Fruit fly (Drosophila melanogaster) whole organism, embryonic: ENCODE results near the gene CG12115.
A peak's percentile ranks its signal among the peaks of the same experiment; 100 is the strongest.

Source experiments
- CG11695 ChIP-seq: fragments of 200-800 bp; sonication (Bioruptor generic); IDR thresholded peaks from 3 replicates; pipeline ENCODE4 v1.3.6; 2022; ENCODE audit warnings: missing biosample characterization, missing genetic modification characterization
- CG12071 ChIP-seq: fragments of 200-800 bp; sonication (Bioruptor generic); optimal IDR thresholded peaks from 3 replicates; lab custom pipeline; 2018; ENCODE audit warnings: missing biosample characterization, mild to moderate bottlenecking, missing genetic modification characterization
- CG12659 ChIP-seq: fragments of 200-800 bp; sonication (Bioruptor generic); optimal IDR thresholded peaks from 3 replicates; lab custom pipeline; 2017; ENCODE audit warnings: mild to moderate bottlenecking, missing biosample characterization, missing genetic modification reagents, missing genetic modification characterization
- CG12769 ChIP-seq: fragments of 200-800 bp; sonication (Bioruptor generic); optimal IDR thresholded peaks from 2 replicates; lab custom pipeline; 2019; ENCODE audit warnings: missing biosample characterization, mild to moderate bottlenecking, missing genetic modification characterization, moderate library complexity
- CG12942 ChIP-seq: fragments of 200-800 bp; sonication (Bioruptor generic); optimal IDR thresholded peaks from 3 replicates; lab custom pipeline; 2016; ENCODE audit warnings: missing biosample characterization, missing genetic modification characterization
- CG14965 ChIP-seq: fragments of 200-800 bp; sonication (Bioruptor generic); optimal IDR thresholded peaks from 2 replicates; lab custom pipeline; 2016; ENCODE audit warnings: missing biosample characterization, missing genetic modification characterization, borderline replicate concordance
- CG15269 ChIP-seq: fragments of 200-800 bp; sonication (Bioruptor generic); optimal IDR thresholded peaks from 2 replicates; lab custom pipeline; 2018; ENCODE audit warnings: missing biosample characterization, mild to moderate bottlenecking, missing genetic modification characterization, moderate library complexity
- CG15696 ChIP-seq: fragments of 200-800 bp; sonication (Bioruptor generic); optimal IDR thresholded peaks from 2 replicates; lab custom pipeline; 2019; ENCODE audit warnings: missing biosample characterization, mild to moderate bottlenecking, missing genetic modification characterization, moderate library complexity
- CG16863 ChIP-seq: fragments of 200-800 bp; sonication (Bioruptor generic); optimal IDR thresholded peaks from 3 replicates; lab custom pipeline; 2016; ENCODE audit warnings: missing biosample characterization, missing genetic modification characterization
- CG17186 ChIP-seq: fragments of 200-800 bp; sonication (Bioruptor generic); optimal IDR thresholded peaks from 3 replicates; lab custom pipeline; 2017; ENCODE audit warnings: missing biosample characterization, missing genetic modification reagents, missing genetic modification characterization
- CG1792 ChIP-seq: fragments of 200-800 bp; sonication (Bioruptor generic); optimal IDR thresholded peaks from 2 replicates; lab custom pipeline; 2016; ENCODE audit warnings: missing biosample characterization, missing genetic modification characterization
- CG2116 ChIP-seq: fragments of 200-800 bp; sonication (Bioruptor generic); optimal IDR thresholded peaks from 3 replicates; lab custom pipeline; 2018; ENCODE audit warnings: missing biosample characterization, mild to moderate bottlenecking, missing genetic modification characterization
- CG31224 ChIP-seq: fragments of 200-800 bp; sonication (Bioruptor generic); IDR thresholded peaks from 2 replicates; pipeline ENCODE4 v1.3.6; 2022; ENCODE audit warnings: missing biosample characterization, missing genetic modification characterization
- CG34376 ChIP-seq: fragments of 200-800 bp; sonication (Bioruptor generic); optimal IDR thresholded peaks from 2 replicates; lab custom pipeline; 2018; ENCODE audit warnings: missing biosample characterization, mild to moderate bottlenecking, missing genetic modification characterization
- CG3995 ChIP-seq: fragments of 200-800 bp; sonication (Bioruptor generic); optimal IDR thresholded peaks from 3 replicates; lab custom pipeline; 2016; ENCODE audit warnings: missing biosample characterization, missing genetic modification characterization
- CG6254 ChIP-seq: fragments of 200-800 bp; sonication (Bioruptor generic); optimal IDR thresholded peaks from 3 replicates; lab custom pipeline; 2017; ENCODE audit warnings: mild to moderate bottlenecking, missing biosample characterization, missing genetic modification reagents, missing genetic modification characterization
- CG7556 ChIP-seq: fragments of 200-800 bp; sonication (Bioruptor generic); optimal IDR thresholded peaks from 2 replicates; lab custom pipeline; 2017; ENCODE audit warnings: missing biosample characterization, mild to moderate bottlenecking, missing genetic modification characterization
- CG7786 ChIP-seq: fragments of 200-800 bp; sonication (Bioruptor generic); optimal IDR thresholded peaks from 2 replicates; lab custom pipeline; 2016; ENCODE audit warnings: missing biosample characterization, missing genetic modification characterization
- CG8290 ChIP-seq, 3 experiments: fragments of 200-800 bp; sonication (Bioruptor generic); optimal IDR thresholded peaks; 2 replicates each; lab custom pipeline; 2016 to 2019; ENCODE audit warnings: missing biosample characterization in 3 of 3, missing genetic modification characterization in 3 of 3, mild to moderate bottlenecking in 2 of 3, moderate library complexity in 1 of 3
- CG8765 ChIP-seq: fragments of 200-800 bp; sonication (Bioruptor generic); IDR thresholded peaks from 2 replicates; pipeline ENCODE4 v1.3.6; 2022; ENCODE audit warnings: missing biosample characterization, missing genetic modification characterization
- CG9797 ChIP-seq: fragments of 200-800 bp; sonication (Bioruptor generic); optimal IDR thresholded peaks from 3 replicates; lab custom pipeline; 2018; ENCODE audit warnings: missing biosample characterization, mild to moderate bottlenecking, missing genetic modification characterization
- CG9932 ChIP-seq: fragments of 200-800 bp; sonication (Bioruptor generic); IDR thresholded peaks from 2 replicates; pipeline ENCODE4 v1.3.6; 2022; ENCODE audit warnings: missing biosample characterization, missing genetic modification characterization
- Chrac-16 ChIP-seq: fragments of 200-800 bp; sonication (Bioruptor generic); optimal IDR thresholded peaks from 3 replicates; lab custom pipeline; 2016; ENCODE audit warnings: missing biosample characterization, missing genetic modification characterization
- CoRest ChIP-seq: fragments of 200-800 bp; sonication (Bioruptor generic); optimal IDR thresholded peaks from 3 replicates; lab custom pipeline; 2018; ENCODE audit warnings: missing biosample characterization, mild to moderate bottlenecking, missing genetic modification characterization, moderate library complexity
- Elba2 ChIP-seq: fragments of 200-800 bp; sonication (Bioruptor generic); optimal IDR thresholded peaks from 3 replicates; lab custom pipeline; 2016; ENCODE audit warnings: missing biosample characterization, missing genetic modification characterization
- Fer1 ChIP-seq: fragments of 200-800 bp; sonication (Bioruptor generic); optimal IDR thresholded peaks from 2 replicates; lab custom pipeline; 2017; ENCODE audit warnings: missing biosample characterization, mild to moderate bottlenecking, missing genetic modification characterization
- Fer3 ChIP-seq: fragments of 200-800 bp; sonication (Bioruptor generic); optimal IDR thresholded peaks from 2 replicates; lab custom pipeline; 2018; ENCODE audit warnings: missing biosample characterization, mild to moderate bottlenecking, missing genetic modification characterization, moderate library complexity
- HLHmδ ChIP-seq: fragments of 200-800 bp; sonication (Bioruptor generic); optimal IDR thresholded peaks from 2 replicates; lab custom pipeline; 2018; ENCODE audit warnings: missing biosample characterization, mild to moderate bottlenecking, missing genetic modification characterization, moderate library complexity
- Meics ChIP-seq: fragments of 200-800 bp; sonication (Bioruptor generic); optimal IDR thresholded peaks from 2 replicates; lab custom pipeline; 2017; ENCODE audit warnings: missing biosample characterization, mild to moderate bottlenecking, missing genetic modification characterization
- NK7.1 ChIP-seq: fragments of 200-800 bp; sonication (Bioruptor generic); optimal IDR thresholded peaks from 3 replicates; lab custom pipeline; 2016; ENCODE audit warnings: missing biosample characterization, missing genetic modification characterization
- Poxn ChIP-seq: fragments of 200-800 bp; sonication (Bioruptor generic); IDR thresholded peaks from 2 replicates; pipeline ENCODE4 v1.3.6; 2022; ENCODE audit warnings: missing biosample characterization, missing genetic modification characterization
- Sox100B ChIP-seq: fragments of 200-800 bp; sonication (Bioruptor generic); optimal IDR thresholded peaks from 3 replicates; lab custom pipeline; 2018; ENCODE audit warnings: missing biosample characterization, mild to moderate bottlenecking, missing genetic modification characterization
- Spps ChIP-seq: fragments of 200-800 bp; sonication (Bioruptor generic); optimal IDR thresholded peaks from 2 replicates; lab custom pipeline; 2018; ENCODE audit warnings: missing biosample characterization, mild to moderate bottlenecking, missing genetic modification characterization
- bab2 ChIP-seq: fragments of 200-800 bp; sonication (Bioruptor generic); optimal IDR thresholded peaks from 2 replicates; lab custom pipeline; 2016; ENCODE audit warnings: missing biosample characterization, missing genetic modification characterization
- bigmax ChIP-seq: fragments of 200-800 bp; sonication (Bioruptor generic); optimal IDR thresholded peaks from 2 replicates; lab custom pipeline; 2018; ENCODE audit warnings: missing biosample characterization, mild to moderate bottlenecking, missing genetic modification characterization
- bsh ChIP-seq, 2 experiments: fragments of 200-800 bp; sonication (Bioruptor generic); optimal IDR thresholded peaks; 2 replicates each; lab custom pipeline; 2017 to 2018; ENCODE audit warnings: mild to moderate bottlenecking in 2 of 2, missing biosample characterization in 2 of 2, missing genetic modification characterization in 2 of 2, moderate library complexity in 1 of 2
- dimm ChIP-seq: fragments of 200-800 bp; sonication (Bioruptor generic); IDR thresholded peaks from 2 replicates; pipeline ENCODE4 v1.3.6; 2022; ENCODE audit warnings: missing biosample characterization, missing genetic modification characterization
- disco-r ChIP-seq: fragments of 200-800 bp; sonication (Bioruptor generic); optimal IDR thresholded peaks from 2 replicates; lab custom pipeline; 2016; ENCODE audit warnings: missing biosample characterization, missing genetic modification characterization
- fd3F ChIP-seq: fragments of 200-800 bp; sonication (Bioruptor generic); optimal IDR thresholded peaks from 2 replicates; lab custom pipeline; 2018; ENCODE audit warnings: missing biosample characterization, mild to moderate bottlenecking, missing genetic modification characterization, moderate library complexity
- inv ChIP-seq: fragments of 200-800 bp; sonication (Bioruptor generic); IDR thresholded peaks from 2 replicates; pipeline ENCODE4 v1.3.6; 2022; ENCODE audit warnings: missing biosample characterization, missing genetic modification characterization; ENCODE audit not compliant: partially characterized antibody
- jigr1 ChIP-seq: fragments of 200-800 bp; sonication (Bioruptor generic); IDR thresholded peaks from 3 replicates; pipeline ENCODE4 v1.3.6; 2022; ENCODE audit warnings: missing biosample characterization, missing genetic modification characterization
- lilli ChIP-seq: fragments of 200-800 bp; sonication (Bioruptor generic); optimal IDR thresholded peaks from 3 replicates; lab custom pipeline; 2016; ENCODE audit warnings: missing biosample characterization, missing genetic modification characterization
- odd ChIP-seq: fragments of 200-800 bp; sonication (Bioruptor generic); optimal IDR thresholded peaks from 2 replicates; lab custom pipeline; 2017; ENCODE audit warnings: missing biosample characterization, mild to moderate bottlenecking, missing genetic modification characterization
- ranshi ChIP-seq: fragments of 200-800 bp; sonication (Bioruptor generic); IDR thresholded peaks from 2 replicates; pipeline ENCODE4 v1.3.6; 2022; ENCODE audit warnings: missing biosample characterization, missing genetic modification characterization
- row ChIP-seq: fragments of 200-800 bp; sonication (Bioruptor generic); IDR thresholded peaks from 3 replicates; pipeline ENCODE4 v1.3.6; 2022; ENCODE audit warnings: missing biosample characterization, missing genetic modification characterization
- sqz ChIP-seq: fragments of 200-800 bp; sonication (Bioruptor generic); optimal IDR thresholded peaks from 3 replicates; lab custom pipeline; 2018; ENCODE audit warnings: missing biosample characterization, mild to moderate bottlenecking, missing genetic modification characterization
- stc ChIP-seq: fragments of 200-800 bp; sonication (Bioruptor generic); IDR thresholded peaks from 2 replicates; pipeline ENCODE4 v1.3.6; 2022; ENCODE audit warnings: missing biosample characterization, missing genetic modification characterization
- tio ChIP-seq: fragments of 200-800 bp; sonication (Bioruptor generic); optimal IDR thresholded peaks from 2 replicates; lab custom pipeline; 2017; ENCODE audit warnings: missing biosample characterization, missing genetic modification characterization, inconsistent platforms
- trem ChIP-seq: fragments of 200-800 bp; optimal IDR thresholded peaks from 3 replicates; lab custom pipeline; 2019; ENCODE audit warnings: missing biosample characterization, mild to moderate bottlenecking, missing genetic modification characterization, moderate library complexity
- vfl ChIP-seq: fragments of 200-800 bp; sonication (Bioruptor generic); optimal IDR thresholded peaks from 2 replicates; lab custom pipeline; 2016; ENCODE audit warnings: missing biosample characterization, missing genetic modification characterization
- zen ChIP-seq: fragments of 200-800 bp; sonication (Bioruptor generic); optimal IDR thresholded peaks from 3 replicates; lab custom pipeline; 2018; ENCODE audit warnings: missing biosample characterization, mild to moderate bottlenecking, missing genetic modification characterization, moderate library complexity

Gene CG12115

DNA sequence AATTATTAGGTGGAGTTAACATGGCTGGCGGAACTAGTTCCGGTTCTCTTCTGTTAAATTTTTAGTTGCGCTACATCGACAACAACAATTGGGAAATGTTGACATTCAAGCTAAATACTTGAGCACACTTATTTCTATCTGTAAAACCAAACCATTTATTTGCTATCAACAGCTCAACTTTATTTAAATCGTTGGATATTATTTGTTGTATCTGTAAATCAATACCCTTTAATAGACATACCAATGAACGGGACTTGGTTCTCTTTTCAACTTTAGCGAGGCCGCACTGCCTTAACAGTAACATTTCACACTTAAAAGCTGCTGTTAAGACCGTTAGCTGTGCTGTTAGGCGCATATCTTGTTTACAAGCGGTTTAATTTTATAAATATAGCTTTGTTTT, 3.2 kb upstream of the CG12115 start, which contains the start of gene CG12106 (continued):
- TF ChIP-seq CG8765 (GFP tag; lab: Robert Waterston, UW) (no peak), Chrac-16 (GFP tag; lab: Kevin White, UChicago) (peak; percentile 44), jigr1 (GFP tag; lab: Robert Waterston, UW) (no peak), Poxn (GFP tag; lab: Robert Waterston, UW) (no peak), CG6254 (GFP tag; lab: Kevin White, UChicago) (peak; percentile 31), CG8290 (GFP tag; optimal IDR thresholded peaks at IDR 0.05; lab: Kevin White, UChicago) (no peak), CG8290 (tag; optimal IDR thresholded peaks at IDR 0.05; lab: Kevin White, UChicago) (peak in 1 of 2 experiments; percentile 72), zen (tag; lab: Kevin White, UChicago) (no peak), Fer3 (tag; lab: Kevin White, UChicago) (peak; percentile 62), odd (GFP tag; lab: Kevin White, UChicago) (no peak), bsh (GFP tag; optimal IDR thresholded peaks at IDR 0.05; lab: Kevin White, UChicago) (peak in 1 of 2 experiments; percentile 46), CG9797 (GFP tag; lab: Kevin White, UChicago) (no peak), dimm (no peak), CoRest (peak; percentile 63), CG31224 (GFP tag; lab: Robert Waterston, UW) (no peak), CG12659 (peak; percentile 48), ranshi (GFP tag; lab: Robert Waterston, UW) (no peak; the same call in 1 of the 2 replicates), fd3F (peak; percentile 22), bigmax (GFP tag; lab: Kevin White, UChicago) (no peak), CG2116 (GFP tag; lab: Kevin White, UChicago) (peak; percentile 3), trem (tag; lab: Kevin White, UChicago) (peak; percentile 26), NK7.1 (no peak), Fer1 (GFP tag; lab: Kevin White, UChicago) (peak; percentile 55), row (peak; percentile 92), disco-r (GFP tag; lab: Kevin White, UChicago) (no peak), inv (GFP tag; lab: Robert Waterston, UW) (no peak), CG14965 (GFP tag; lab: Kevin White, UChicago) (no peak), CG11695 (GFP tag; lab: Robert Waterston, UW) (peak; percentile 45; the same call in 1 of the 3 replicates), CG12071 (GFP tag; lab: Kevin White, UChicago) (no peak), Elba2 (GFP tag; lab: Kevin White, UChicago) (no peak), CG15269 (peak; percentile 65), Meics (GFP tag; lab: Kevin White, UChicago) (peak; percentile 46), stc (GFP tag; lab: Robert Waterston, UW) (no peak), vfl (GFP tag; lab: Kevin White, UChicago) (no peak), HLHmδ (GFP tag; lab: Kevin White, UChicago) (no peak), CG7786 (GFP tag; lab: Kevin White, UChicago) (no peak), CG12769 (tag; lab: Kevin White, UChicago) (no peak), CG17186 (GFP tag; lab: Kevin White, UChicago) (peak; percentile 99), sqz (GFP tag; lab: Kevin White, UChicago) (no peak), CG16863 (GFP tag; lab: Kevin White, UChicago) (no peak), tio (GFP tag; lab: Kevin White, UChicago) (no peak), CG12942 (GFP tag; lab: Kevin White, UChicago) (peak; percentile 34), CG3995 (GFP tag; lab: Kevin White, UChicago) (peak; percentile 0), CG7556 (GFP tag; lab: Kevin White, UChicago) (no peak), Spps (tag; lab: Kevin White, UChicago) (no peak), bab2 (GFP tag; lab: Kevin White, UChicago) (peak; percentile 25), CG9932 (GFP tag; lab: Robert Waterston, UW) (no peak; the same call in none of the 2 replicates), lilli (GFP tag; lab: Kevin White, UChicago) (peak; percentile 72), CG34376 (GFP tag; lab: Kevin White, UChicago) (peak; percentile 25), CG1792 (GFP tag; lab: Kevin White, UChicago) (no peak), Sox100B (GFP tag; lab: Kevin White, UChicago) (peak; percentile 8), CG15696 (peak; percentile 30)
